Fruit fly (Drosophila melanogaster): ENCODE measurements around the gene RpS21.

dm6 chr2L:2878188-2878587 is 22.3 kb downstream of the RpS21 start, which contains the start of the genes Prx6a and Sbat:
- TF ChIP-seq ovo (GFP tag; optimal IDR thresholded peaks at IDR 0.05) (peak; percentile 50), Crg-1 (GFP tag; optimal IDR thresholded peaks at IDR 0.05) (peak; percentile 65), CG33017 (tag; optimal IDR thresholded peaks at IDR 0.05) (peak; percentile 80), bab1 (GFP tag; optimal IDR thresholded peaks at IDR 0.05) (peak; percentile 89), kay (GFP tag; ENCODE audit: borderline replicate concordance) (peak; percentile 37), toe (GFP tag; optimal IDR thresholded peaks at IDR 0.05) (peak; percentile 90)

Data from whole organism, adult.